Worm (Caenorhabditis elegans) whole organism, L2 larva: ENCODE data around the gene F17C11.2.
A peak's percentile ranks its signal among the peaks of the same experiment; 100 is the strongest.

Experiments used
- C34F6.9 ChIP-seq: fragments of 150-350 bp; optimal IDR thresholded peaks from 2 replicates; lab custom pipeline; 2014; ENCODE audit warnings: missing biosample characterization, missing genetic modification characterization
- F13H6.1 ChIP-seq: sonication (generic microtip); optimal IDR thresholded peaks from 2 replicates; lab custom pipeline; 2016; ENCODE audit warnings: missing genetic modification characterization, missing compliant biosample characterization
- R02D3.7 ChIP-seq: fragments of 150-350 bp; optimal IDR thresholded peaks from 2 replicates; lab custom pipeline; 2014; ENCODE audit warnings: missing biosample characterization, missing genetic modification characterization
- Y55F3AM.14 ChIP-seq: fragments of 200-800 bp; sonication (Bioruptor generic); optimal IDR thresholded peaks from 2 replicates; lab custom pipeline; 2018; ENCODE audit warnings: mild to moderate bottlenecking, missing genetic modification characterization, missing compliant biosample characterization
- aly-2 ChIP-seq: fragments of 150-350 bp; optimal IDR thresholded peaks from 2 replicates; lab custom pipeline; 2014; ENCODE audit warnings: missing biosample characterization, missing genetic modification characterization
- ama-1 ChIP-seq: fragments of 150-350 bp; optimal IDR thresholded peaks from 2 replicates; lab custom pipeline; 2018; ENCODE audit warnings: inconsistent platforms
- blmp-1 ChIP-seq: sonication (generic microtip); optimal IDR thresholded peaks from 2 replicates; lab custom pipeline; 2017; ENCODE audit warnings: missing genetic modification characterization, mild to moderate bottlenecking, missing compliant biosample characterization, antibody characterized with exemption, moderate library complexity; ENCODE audit not compliant: insufficient read depth
- ceh-16 ChIP-seq: fragments of 150-350 bp; optimal IDR thresholded peaks from 2 replicates; lab custom pipeline; 2014; ENCODE audit warnings: missing biosample characterization, missing genetic modification characterization
- ceh-82 ChIP-seq: fragments of 150-350 bp; optimal IDR thresholded peaks from 2 replicates; lab custom pipeline; 2014; ENCODE audit warnings: missing biosample characterization, missing genetic modification characterization
- crh-2 ChIP-seq: sonication (generic microtip); optimal IDR thresholded peaks from 2 replicates; lab custom pipeline; 2017; ENCODE audit warnings: missing biosample characterization, missing genetic modification characterization
- dmd-4 ChIP-seq: sonication (generic microtip); optimal IDR thresholded peaks from 2 replicates; lab custom pipeline; 2017; ENCODE audit warnings: missing biosample characterization, missing genetic modification characterization
- egl-27 ChIP-seq: sonication (generic microtip); optimal IDR thresholded peaks from 3 replicates; lab custom pipeline; 2017; ENCODE audit warnings: missing biosample characterization, missing genetic modification reagents, missing genetic modification characterization
- elt-1 ChIP-seq: fragments of 150-350 bp; optimal IDR thresholded peaks from 2 replicates; lab custom pipeline; 2014; ENCODE audit warnings: missing biosample characterization, missing genetic modification characterization
- fos-1 ChIP-seq: fragments of 150-350 bp; optimal IDR thresholded peaks from 2 replicates; lab custom pipeline; 2014; ENCODE audit warnings: missing biosample characterization, missing genetic modification characterization
- gmeb-1 ChIP-seq: fragments of 150-350 bp; optimal IDR thresholded peaks from 2 replicates; lab custom pipeline; 2014; ENCODE audit warnings: missing biosample characterization, missing genetic modification characterization
- lin-11 ChIP-seq: fragments of 150-350 bp; sonication (generic microtip); optimal IDR thresholded peaks from 2 replicates; lab custom pipeline; 2014; ENCODE audit warnings: missing biosample characterization, missing genetic modification characterization, inconsistent platforms, mixed read lengths
- lin-13 ChIP-seq: fragments of 150-350 bp; optimal IDR thresholded peaks from 2 replicates; lab custom pipeline; 2014; ENCODE audit warnings: missing biosample characterization, missing genetic modification reagents, missing genetic modification characterization
- lin-39 ChIP-seq: fragments of 150-350 bp; optimal IDR thresholded peaks from 2 replicates; lab custom pipeline; 2014; ENCODE audit warnings: missing biosample characterization, missing genetic modification reagents, missing genetic modification characterization
- lsy-2 ChIP-seq, 2 experiments: fragments of 150-350 bp in 1 of 2; sonication (generic microtip) in 1 of 2; optimal IDR thresholded peaks; 2 replicates each; lab custom pipeline; 2014 to 2017; ENCODE audit warnings: missing biosample characterization in 2 of 2, missing genetic modification characterization in 2 of 2
- nhr-10 ChIP-seq: sonication (generic microtip); optimal IDR thresholded peaks from 2 replicates; lab custom pipeline; 2017; ENCODE audit warnings: missing biosample characterization, missing genetic modification characterization
- nhr-12 ChIP-seq: fragments of 150-350 bp; optimal IDR thresholded peaks from 2 replicates; lab custom pipeline; 2014; ENCODE audit warnings: missing biosample characterization, missing genetic modification characterization
- nhr-129 ChIP-seq: fragments of 150-350 bp; optimal IDR thresholded peaks from 2 replicates; lab custom pipeline; 2014; ENCODE audit warnings: missing biosample characterization, missing genetic modification characterization
- nhr-23 ChIP-seq: fragments of 150-350 bp; optimal IDR thresholded peaks from 2 replicates; lab custom pipeline; 2014; ENCODE audit warnings: missing biosample characterization, missing genetic modification reagents, missing genetic modification characterization
- nhr-25 ChIP-seq: fragments of 150-350 bp; sonication (generic microtip); optimal IDR thresholded peaks from 3 replicates; lab custom pipeline; 2014; ENCODE audit warnings: missing biosample characterization, missing genetic modification characterization
- peb-1 ChIP-seq: fragments of 150-350 bp; optimal IDR thresholded peaks from 2 replicates; lab custom pipeline; 2014; ENCODE audit warnings: missing biosample characterization, missing genetic modification characterization
- skn-1 ChIP-seq: sonication (generic microtip); optimal IDR thresholded peaks from 2 replicates; lab custom pipeline; 2017; ENCODE audit warnings: missing biosample characterization, missing genetic modification characterization
- sma-9 ChIP-seq, 2 experiments: fragments of 150-350 bp in 1 of 2; sonication (generic microtip) in 1 of 2; optimal IDR thresholded peaks; 2 replicates each; lab custom pipeline; 2014 to 2016; ENCODE audit warnings: missing genetic modification characterization in 2 of 2, mild to moderate bottlenecking in 1 of 2, missing biosample characterization in 1 of 2, missing compliant biosample characterization in 1 of 2, missing genetic modification reagents in 1 of 2, moderate library complexity in 1 of 2
- unc-39 ChIP-seq: fragments of 150-350 bp; optimal IDR thresholded peaks from 2 replicates; lab custom pipeline; 2014; ENCODE audit warnings: missing biosample characterization, missing genetic modification characterization
- unc-55 ChIP-seq: fragments of 150-350 bp; sonication (generic microtip); optimal IDR thresholded peaks from 3 replicates; lab custom pipeline; 2014; ENCODE audit warnings: missing biosample characterization, missing genetic modification reagents, missing genetic modification characterization
- unc-62 ChIP-seq: fragments of 150-350 bp; optimal IDR thresholded peaks from 2 replicates; lab custom pipeline; 2014; ENCODE audit warnings: missing biosample characterization, missing genetic modification reagents, missing genetic modification characterization
- ztf-1 ChIP-seq: fragments of 200-800 bp; sonication (Bioruptor generic); conservative IDR thresholded peaks from 2 replicates; pipeline ENCODE4 v1.3.6; 2022; ENCODE audit warnings: missing genetic modification characterization, missing compliant biosample characterization
- ztf-11 ChIP-seq: sonication (generic microtip); optimal IDR thresholded peaks from 2 replicates; lab custom pipeline; 2017; ENCODE audit warnings: missing biosample characterization, missing genetic modification characterization
- ztf-4 ChIP-seq: fragments of 150-350 bp; optimal IDR thresholded peaks from 2 replicates; lab custom pipeline; 2014; ENCODE audit warnings: missing biosample characterization, missing genetic modification characterization

The F17C11.2 gene

DNA sequence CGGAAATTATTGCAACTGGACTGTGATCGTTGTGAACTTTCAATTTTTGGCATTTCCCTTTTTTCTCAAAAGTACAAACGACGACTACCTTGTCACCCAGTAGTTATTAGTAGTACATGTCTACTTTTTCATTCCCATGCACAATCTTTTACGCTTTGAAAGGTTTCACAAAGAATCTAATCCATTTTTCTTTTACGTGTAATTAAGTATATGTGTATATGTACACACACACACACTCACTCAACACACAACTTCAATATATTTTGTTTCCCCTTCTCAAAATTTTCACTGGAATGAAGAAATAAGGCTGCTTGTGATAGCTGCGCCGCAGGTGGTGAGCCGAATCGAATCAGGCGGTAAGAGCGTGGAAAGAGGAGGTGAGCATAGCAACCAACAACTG is 23.3 kb upstream of the F17C11.2 start, which contains the start of gene F58B4.6:
TSS of gene F58B4.6 (plus strand) at position 301 of the 400 bp plus-strand sequence.
- peak; percentile 12 for TF ChIP-seq lin-11
- TF ChIP-seq nhr-129 (tag; lab: Kevin White, UChicago) = no peak
- TF ChIP-seq, all 48 proteins: peak for 1

DNA sequence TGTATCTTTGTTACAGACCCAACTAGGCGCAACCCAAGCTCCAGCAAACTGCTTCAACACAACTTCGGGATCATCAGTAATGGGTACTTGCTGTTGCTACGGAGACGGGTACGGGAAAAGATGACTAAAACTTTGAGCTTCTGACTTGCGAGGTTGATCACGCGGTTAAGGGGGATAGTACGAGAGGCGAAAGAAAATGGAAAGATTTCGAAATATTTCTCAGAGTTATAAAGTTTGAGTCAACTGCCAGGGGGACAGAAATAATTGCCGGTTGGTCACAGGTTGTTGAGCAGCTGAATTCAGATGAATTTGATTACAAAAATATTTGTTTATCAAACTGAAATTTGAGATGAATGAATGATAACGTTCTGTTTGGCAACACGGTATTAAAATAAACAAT is 22.4 kb upstream of the F17C11.2 start:
- TF ChIP-seq lin-11 = peak; percentile 35
- TF ChIP-seq ztf-11 (tag; lab: Kevin White, UChicago) = no peak

DNA sequence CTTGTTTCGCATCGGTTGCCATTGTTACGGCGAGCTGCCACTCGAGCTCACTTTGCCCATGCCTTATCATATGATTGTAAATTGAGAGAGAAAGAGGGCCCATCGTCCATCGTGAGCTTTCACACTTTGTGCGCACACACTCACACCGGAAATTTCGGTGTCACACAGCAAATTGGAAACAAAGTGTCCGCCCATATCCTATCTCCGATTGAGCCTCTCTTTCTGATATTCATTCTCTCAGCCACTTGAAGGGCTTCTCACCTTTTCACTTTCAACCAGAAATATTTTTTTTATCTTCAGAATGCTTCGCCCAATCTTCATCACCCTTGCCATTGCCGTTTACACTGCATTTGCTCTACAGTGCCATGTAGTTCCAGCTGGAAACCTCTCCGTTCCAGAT is 18.5 kb upstream of the F17C11.2 start, which contains the start of gene F58B4.3:
TSS of gene F58B4.3 (plus strand) at position 301 of the 400 bp plus-strand sequence.
- no peak for TF ChIP-seq dmd-4 (tag; lab: Kevin White, UChicago)
- TF ChIP-seq C34F6.9 = no peak
- peak; percentile 39 for TF ChIP-seq lin-11
- TF ChIP-seq R02D3.7 (tag; lab: Kevin White, UChicago) = no peak

DNA sequence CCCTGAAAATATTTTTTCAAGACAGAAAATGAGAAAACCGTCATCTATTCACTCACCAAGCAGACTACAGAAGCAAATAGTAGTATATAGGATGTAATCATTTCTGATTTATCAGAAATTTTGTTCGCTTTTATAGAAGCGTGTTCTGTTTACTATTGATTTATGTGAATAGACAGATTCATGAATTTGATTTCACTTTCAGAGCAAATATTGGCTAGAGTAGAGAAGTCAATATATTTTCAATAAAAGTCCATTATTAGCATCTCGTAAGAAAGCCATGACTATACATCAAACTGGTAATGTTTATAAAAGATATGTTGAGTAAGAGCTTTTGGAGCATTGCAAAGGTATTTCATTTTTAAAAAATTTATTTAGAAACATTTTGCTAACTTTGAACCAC is 16.8 kb upstream of the F17C11.2 start, which contains the start of gene scvp-1:
TSS of gene scvp-1 (minus strand) at position 101 of the 400 bp plus-strand sequence.
- TF ChIP-seq aly-2 (no peak), nhr-10 (tag; lab: Kevin White, UChicago) (no peak), egl-27 (tag; lab: Kevin White, UChicago) (no peak)

DNA sequence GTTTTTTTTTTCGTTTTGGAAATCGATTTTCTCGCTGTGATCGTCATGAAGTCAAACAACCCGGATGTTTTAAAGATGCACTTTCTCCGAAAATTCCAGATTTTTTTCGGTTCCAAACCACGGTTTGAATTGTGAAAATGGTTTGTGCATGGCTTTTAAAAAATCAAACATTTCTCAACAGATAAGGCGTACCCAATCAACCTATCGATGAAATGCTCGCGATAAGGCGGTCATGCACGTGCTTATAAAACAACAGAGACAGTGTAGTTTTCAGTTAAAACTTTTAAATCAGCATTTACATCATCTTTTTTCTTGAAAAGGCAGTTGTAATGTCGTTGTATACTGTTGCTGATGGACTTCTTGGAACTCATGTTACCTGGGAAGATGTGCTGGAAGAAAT is 15.6 kb upstream of the F17C11.2 start, which contains the start of gene F58B4.5:
TSS of gene F58B4.5 (plus strand) at position 283 of the 400 bp plus-strand sequence.
- TF ChIP-seq fos-1 = peak; percentile 43
- peak; percentile 71 for TF ChIP-seq sma-9 (GFP tag; optimal IDR thresholded peaks at IDR 0.05; lab: Kevin White, UChicago)
- TF ChIP-seq sma-9 (tag; optimal IDR thresholded peaks at IDR 0.05; lab: Kevin White, UChicago) = no peak
- TF ChIP-seq crh-2 (tag; lab: Kevin White, UChicago) = peak; percentile 54
- no peak for TF ChIP-seq ztf-1

DNA sequence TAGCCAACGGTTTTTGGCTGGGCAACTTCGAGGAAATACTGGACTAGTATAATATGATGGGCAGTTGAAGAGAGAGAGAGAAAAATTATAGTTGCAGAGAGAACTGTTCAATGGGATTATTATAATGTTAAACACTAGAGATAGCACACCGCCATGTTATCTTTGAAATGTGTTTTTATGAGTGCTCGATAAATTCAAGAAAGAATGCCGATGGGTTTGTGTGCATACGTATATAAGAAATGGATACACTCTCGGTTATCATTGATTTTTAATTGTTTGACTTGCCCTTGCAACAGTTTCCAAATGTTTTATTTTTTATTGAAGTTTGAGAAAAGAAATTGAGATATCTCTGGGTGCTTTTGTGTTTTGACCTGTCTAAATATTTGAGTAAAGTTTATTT is 11.3 kb upstream of the F17C11.2 start, which contains the start of gene F17C11.12:
TSS of gene F17C11.12 (minus strand) at position 240 of the 400 bp plus-strand sequence.
- TF ChIP-seq lin-11 (no peak), nhr-25 (tag; lab: Kevin White, UChicago) (no peak), Y55F3AM.14 (GFP tag; lab: Kevin White, UChicago) (no peak), ztf-4 (tag; lab: Kevin White, UChicago) (no peak), nhr-10 (tag; lab: Kevin White, UChicago) (no peak), ama-1 (lab: Kevin White, UChicago) (no peak), blmp-1 (no peak), aly-2 (no peak), lin-13 (GFP tag; lab: Kevin White, UChicago) (no peak), lsy-2 (tag; optimal IDR thresholded peaks at IDR 0.05; lab: Kevin White, UChicago) (no peak), skn-1 (tag; lab: Kevin White, UChicago) (no peak), peb-1 (no peak), unc-39 (tag; lab: Kevin White, UChicago) (no peak), nhr-12 (no peak), lin-39 (tag; lab: Kevin White, UChicago) (no peak), sma-9 (GFP tag; optimal IDR thresholded peaks at IDR 0.05; lab: Kevin White, UChicago) (peak; percentile 71), sma-9 (tag; optimal IDR thresholded peaks at IDR 0.05; lab: Kevin White, UChicago) (no peak), nhr-23 (tag; lab: Kevin White, UChicago) (no peak), ceh-82 (tag; lab: Kevin White, UChicago) (no peak), unc-62 (GFP tag; lab: Kevin White, UChicago) (no peak), fos-1 (peak; percentile 73), crh-2 (tag; lab: Kevin White, UChicago) (peak; percentile 40), dmd-4 (tag; lab: Kevin White, UChicago) (no peak), elt-1 (tag; lab: Kevin White, UChicago) (no peak), ceh-16 (tag; lab: Kevin White, UChicago) (no peak), unc-55 (no peak), gmeb-1 (tag; lab: Kevin White, UChicago) (no peak), nhr-129 (tag; lab: Kevin White, UChicago) (no peak), F13H6.1 (peak; percentile 13), egl-27 (tag; lab: Kevin White, UChicago) (no peak)
